Worm (Caenorhabditis elegans) whole organism, L3 larva: Measurements from ENCODE around the gene pgph-3.

Experiments
- R02D3.7 ChIP-seq: fragments of 150-350 bp; optimal IDR thresholded peaks from 2 replicates; lab custom pipeline; 2014; ENCODE audit warnings: missing biosample characterization, missing genetic modification characterization
- ZK546.5 ChIP-seq: sonication (generic microtip); optimal IDR thresholded peaks from 2 replicates; lab custom pipeline; 2017; ENCODE audit warnings: missing biosample characterization, missing genetic modification characterization
- aly-2 ChIP-seq: fragments of 150-350 bp; optimal IDR thresholded peaks from 2 replicates; lab custom pipeline; 2014; ENCODE audit warnings: missing biosample characterization, missing genetic modification characterization
- ama-1 ChIP-seq: fragments of 150-350 bp; optimal IDR thresholded peaks from 2 replicates; lab custom pipeline; 2018
- ceh-16 ChIP-seq: sonication (generic microtip); optimal IDR thresholded peaks from 2 replicates; lab custom pipeline; 2017; ENCODE audit warnings: missing biosample characterization, missing genetic modification characterization
- ceh-28 ChIP-seq: fragments of 150-350 bp; optimal IDR thresholded peaks from 2 replicates; lab custom pipeline; 2014; ENCODE audit warnings: missing biosample characterization, missing genetic modification reagents, missing genetic modification characterization
- ceh-82 ChIP-seq: fragments of 150-350 bp; optimal IDR thresholded peaks from 2 replicates; lab custom pipeline; 2014; ENCODE audit warnings: missing biosample characterization, missing genetic modification characterization
- daf-12 ChIP-seq: fragments of 150-350 bp; optimal IDR thresholded peaks from 2 replicates; lab custom pipeline; 2014; ENCODE audit warnings: missing biosample characterization, missing genetic modification reagents, missing genetic modification characterization
- egl-27 ChIP-seq: sonication (generic microtip); optimal IDR thresholded peaks from 4 replicates; lab custom pipeline; 2017; ENCODE audit warnings: missing biosample characterization, missing genetic modification reagents, missing genetic modification characterization
- egl-5 ChIP-seq: fragments of 150-350 bp; optimal IDR thresholded peaks from 2 replicates; lab custom pipeline; 2017; ENCODE audit warnings: missing biosample characterization, missing genetic modification reagents, missing genetic modification characterization, inconsistent platforms
- elt-2 ChIP-seq: sonication (generic microtip); optimal IDR thresholded peaks from 2 replicates; lab custom pipeline; 2016; ENCODE audit warnings: missing genetic modification reagents, mild to moderate bottlenecking, missing genetic modification characterization, missing compliant biosample characterization
- elt-3 ChIP-seq, 3 experiments: fragments of 150-350 bp in 1 of 3; sonication (generic microtip) in 2 of 3; optimal IDR thresholded peaks; 2 replicates in 2 of 3; 4 replicates in 1 of 3; lab custom pipeline; 2014 to 2017; ENCODE audit warnings: missing biosample characterization in 3 of 3, missing genetic modification characterization in 3 of 3
- fkh-10 ChIP-seq: sonication (generic microtip); optimal IDR thresholded peaks from 2 replicates; lab custom pipeline; 2017; ENCODE audit warnings: missing biosample characterization, missing genetic modification reagents, missing genetic modification characterization
- fkh-2 ChIP-seq: fragments of 150-350 bp; optimal IDR thresholded peaks from 2 replicates; lab custom pipeline; 2014; ENCODE audit warnings: missing biosample characterization, missing genetic modification reagents, missing genetic modification characterization
- fos-1 ChIP-seq: fragments of 150-350 bp; optimal IDR thresholded peaks from 2 replicates; lab custom pipeline; 2014; ENCODE audit warnings: missing biosample characterization, missing genetic modification characterization
- hmg-11 ChIP-seq: sonication (generic microtip); optimal IDR thresholded peaks from 2 replicates; lab custom pipeline; 2016; ENCODE audit warnings: missing genetic modification characterization, missing compliant biosample characterization
- jun-1 ChIP-seq: fragments of 150-350 bp; optimal IDR thresholded peaks from 2 replicates; lab custom pipeline; 2014; ENCODE audit warnings: missing biosample characterization, missing genetic modification reagents, missing genetic modification characterization
- lin-15B ChIP-seq: fragments of 150-350 bp; optimal IDR thresholded peaks from 2 replicates; lab custom pipeline; 2014; ENCODE audit warnings: missing biosample characterization, missing genetic modification characterization
- lin-39 ChIP-seq: fragments of 150-350 bp; optimal IDR thresholded peaks from 2 replicates; lab custom pipeline; 2018; ENCODE audit warnings: missing biosample characterization, missing genetic modification reagents, missing genetic modification characterization
- lsy-12 ChIP-seq: sonication (generic microtip); optimal IDR thresholded peaks from 2 replicates; lab custom pipeline; 2016; ENCODE audit warnings: mild to moderate bottlenecking, missing genetic modification characterization, missing compliant biosample characterization
- mdl-1 ChIP-seq: fragments of 150-350 bp; optimal IDR thresholded peaks from 2 replicates; lab custom pipeline; 2014; ENCODE audit warnings: missing biosample characterization, missing genetic modification characterization
- nhr-11 ChIP-seq: fragments of 150-350 bp; optimal IDR thresholded peaks from 2 replicates; lab custom pipeline; 2014; ENCODE audit warnings: missing biosample characterization, missing genetic modification characterization
- nhr-12 ChIP-seq: fragments of 150-350 bp; optimal IDR thresholded peaks from 2 replicates; lab custom pipeline; 2014; ENCODE audit warnings: missing biosample characterization, missing genetic modification characterization
- nhr-23 ChIP-seq: fragments of 150-350 bp; optimal IDR thresholded peaks from 2 replicates; lab custom pipeline; 2014; ENCODE audit warnings: missing biosample characterization, missing genetic modification reagents, missing genetic modification characterization
- nhr-25 ChIP-seq: sonication (generic microtip); optimal IDR thresholded peaks from 2 replicates; lab custom pipeline; 2017; ENCODE audit warnings: missing biosample characterization, missing genetic modification characterization
- nhr-28 ChIP-seq: fragments of 150-350 bp; optimal IDR thresholded peaks from 2 replicates; lab custom pipeline; 2014; ENCODE audit warnings: missing biosample characterization, missing genetic modification characterization
- nhr-43 ChIP-seq: sonication (generic microtip); optimal IDR thresholded peaks from 2 replicates; lab custom pipeline; 2016; ENCODE audit warnings: mild to moderate bottlenecking, missing genetic modification characterization, missing compliant biosample characterization; ENCODE audit not compliant: poor library complexity, severe bottlenecking
- nhr-77 ChIP-seq: fragments of 150-350 bp; optimal IDR thresholded peaks from 2 replicates; lab custom pipeline; 2014; ENCODE audit warnings: missing biosample characterization, missing genetic modification characterization
- pha-4 ChIP-seq: fragments of 150-350 bp; optimal IDR thresholded peaks from 2 replicates; lab custom pipeline; 2014; ENCODE audit warnings: missing biosample characterization, missing genetic modification reagents, missing genetic modification characterization
- sea-2 ChIP-seq: fragments of 150-350 bp; sonication (generic microtip); optimal IDR thresholded peaks from 4 replicates; lab custom pipeline; 2014; ENCODE audit warnings: missing biosample characterization, missing genetic modification reagents, missing genetic modification characterization
- skn-1 ChIP-seq: fragments of 150-350 bp; optimal IDR thresholded peaks from 2 replicates; lab custom pipeline; 2014; ENCODE audit warnings: missing biosample characterization, missing genetic modification characterization
- snpc-4 ChIP-seq: fragments of 150-350 bp; optimal IDR thresholded peaks from 2 replicates; lab custom pipeline; 2014; ENCODE audit warnings: missing biosample characterization, missing genetic modification characterization
- tbx-2 ChIP-seq: sonication (generic microtip); optimal IDR thresholded peaks from 2 replicates; lab custom pipeline; 2016; ENCODE audit warnings: mild to moderate bottlenecking, missing genetic modification characterization, missing compliant biosample characterization
- unc-62 ChIP-seq: fragments of 150-350 bp; sonication (generic microtip); optimal IDR thresholded peaks from 4 replicates; lab custom pipeline; 2014; ENCODE audit warnings: missing biosample characterization, missing genetic modification reagents, missing genetic modification characterization
- zag-1 ChIP-seq: fragments of 150-350 bp; optimal IDR thresholded peaks from 2 replicates; lab custom pipeline; 2014; ENCODE audit warnings: missing biosample characterization, missing genetic modification characterization
- ztf-11 ChIP-seq: fragments of 150-350 bp; optimal IDR thresholded peaks from 2 replicates; lab custom pipeline; 2014; ENCODE audit warnings: missing biosample characterization, missing genetic modification characterization
- ztf-4 ChIP-seq: fragments of 150-350 bp; optimal IDR thresholded peaks from 2 replicates; lab custom pipeline; 2014; ENCODE audit warnings: missing biosample characterization, missing genetic modification characterization

Gene pgph-3

ce11 chrV:5813060-5813659 lies 49.5 kb upstream of the pgph-3 start, which contains the start of gene ZC250.4:
TSS of gene ZC250.4 (minus strand) at chrV:5813137.
- TF ChIP-seq elt-2, result peak; percentile 82
- TF ChIP-seq lin-15B (tag; lab: Kevin White, UChicago), result no peak
- TF ChIP-seq hmg-11, result no peak
- TF ChIP-seq fkh-10 (GFP tag; lab: Kevin White, UChicago), result no peak
- no peak for TF ChIP-seq nhr-28 (tag; lab: Kevin White, UChicago)
- no peak for TF ChIP-seq egl-5 (tag; lab: Kevin White, UChicago)

- TF ChIP-seq egl-5 (tag; lab: Kevin White, UChicago) (no peak), sea-2 (GFP tag; lab: Kevin White, UChicago) (no peak), ztf-4 (tag; lab: Kevin White, UChicago) (no peak), ceh-82 (tag; lab: Kevin White, UChicago) (no peak), elt-2 (no peak), ztf-11 (tag; lab: Kevin White, UChicago) (no peak), lsy-12 (no peak), pha-4 (no peak), R02D3.7 (tag; lab: Kevin White, UChicago) (no peak), snpc-4 (tag; lab: Kevin White, UChicago) (no peak), elt-3 (tag; optimal IDR thresholded peaks at IDR 0.05; lab: Kevin White, UChicago) (no peak), egl-27 (tag; lab: Kevin White, UChicago) (no peak), nhr-43 (tag; lab: Kevin White, UChicago) (no peak), aly-2 (tag; lab: Kevin White, UChicago) (no peak), nhr-28 (tag; lab: Kevin White, UChicago) (no peak), fkh-2 (no peak), skn-1 (tag; lab: Kevin White, UChicago) (no peak), hmg-11 (no peak), zag-1 (tag; lab: Kevin White, UChicago) (no peak)
These were observed 41.8 kb upstream of the pgph-3 start, which contains the start of gene ZC250.5 for ce11 chrV:5805467-5805866. TSS of gene ZC250.5 (plus strand) at chrV:5805767.

- TF ChIP-seq ztf-11 (tag; lab: Kevin White, UChicago) (no peak), fkh-10 (GFP tag; lab: Kevin White, UChicago) (no peak), ceh-16 (no peak), fos-1 (no peak), ceh-82 (tag; lab: Kevin White, UChicago) (no peak), zag-1 (tag; lab: Kevin White, UChicago) (no peak), hmg-11 (no peak), lin-39 (tag; lab: Kevin White, UChicago) (no peak), nhr-25 (no peak), ceh-28 (tag; lab: Kevin White, UChicago) (no peak), egl-5 (tag; lab: Kevin White, UChicago) (no peak), sea-2 (GFP tag; lab: Kevin White, UChicago) (no peak), nhr-23 (tag; lab: Kevin White, UChicago) (no peak), nhr-77 (tag; lab: Kevin White, UChicago) (no peak), ama-1 (no peak), snpc-4 (tag; lab: Kevin White, UChicago) (no peak)
These were observed 35.7 kb upstream of the pgph-3 start, which contains the start of gene cyn-17 for ce11 chrV:5799373-5799772. TSS of gene cyn-17 (plus strand) at chrV:5799673.

- TF ChIP-seq skn-1 (tag; lab: Kevin White, UChicago) (no peak), ceh-16 (no peak), zag-1 (tag; lab: Kevin White, UChicago) (no peak), elt-3 (tag; optimal IDR thresholded peaks at IDR 0.05; lab: Kevin White, UChicago) (no peak), snpc-4 (tag; lab: Kevin White, UChicago) (no peak), daf-12 (no peak), nhr-12 (no peak), ceh-28 (tag; lab: Kevin White, UChicago) (no peak), tbx-2 (tag; lab: Kevin White, UChicago) (no peak), ceh-82 (tag; lab: Kevin White, UChicago) (no peak), unc-62 (GFP tag; lab: Kevin White, UChicago) (no peak), jun-1 (tag; lab: Kevin White, UChicago) (no peak), nhr-11 (tag; lab: Kevin White, UChicago) (no peak), lsy-12 (no peak), R02D3.7 (tag; lab: Kevin White, UChicago) (no peak), nhr-23 (tag; lab: Kevin White, UChicago) (no peak), mdl-1 (tag; lab: Kevin White, UChicago) (no peak), egl-5 (tag; lab: Kevin White, UChicago) (no peak), ZK546.5 (tag; lab: Kevin White, UChicago) (no peak), lin-15B (tag; lab: Kevin White, UChicago) (no peak)
These were observed 34.5 kb upstream of the pgph-3 start, which contains the start of gene nstp-3 for ce11 chrV:5798132-5798531. TSS of gene nstp-3 (minus strand) at chrV:5798232.
